Fruit fly (Drosophila melanogaster): ENCODE data around the gene GILT2.

DNA sequence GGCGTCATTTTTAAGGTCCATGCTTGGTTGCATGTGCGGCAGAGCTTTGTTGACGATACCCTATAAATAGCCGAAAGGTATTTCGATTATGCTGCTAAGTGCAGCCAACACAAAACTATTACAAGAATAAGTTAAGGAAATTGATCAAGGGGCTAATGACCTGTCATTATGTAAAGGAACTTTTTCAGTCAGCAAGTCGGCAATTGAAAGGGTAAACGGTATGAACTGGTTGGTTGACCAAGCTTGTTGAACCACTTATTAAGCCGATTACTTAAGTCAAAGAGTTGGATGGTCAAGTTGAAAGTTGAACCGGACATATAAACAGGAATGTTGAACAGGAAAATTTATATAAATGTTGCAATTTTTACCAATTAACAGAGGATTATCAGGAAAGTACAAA lies 5.6 kb upstream of the GILT2 start:
- TF ChIP-seq Sin3A (optimal IDR thresholded peaks at IDR 0.05) (no peak), Myc (optimal IDR thresholded peaks at IDR 0.05) (no peak), ttk (optimal IDR thresholded peaks at IDR 0.05) (no peak)

Measured in Kc167 (cell line).